Fruit fly (Drosophila melanogaster): ENCODE measurements around the gene chas.

DNA sequence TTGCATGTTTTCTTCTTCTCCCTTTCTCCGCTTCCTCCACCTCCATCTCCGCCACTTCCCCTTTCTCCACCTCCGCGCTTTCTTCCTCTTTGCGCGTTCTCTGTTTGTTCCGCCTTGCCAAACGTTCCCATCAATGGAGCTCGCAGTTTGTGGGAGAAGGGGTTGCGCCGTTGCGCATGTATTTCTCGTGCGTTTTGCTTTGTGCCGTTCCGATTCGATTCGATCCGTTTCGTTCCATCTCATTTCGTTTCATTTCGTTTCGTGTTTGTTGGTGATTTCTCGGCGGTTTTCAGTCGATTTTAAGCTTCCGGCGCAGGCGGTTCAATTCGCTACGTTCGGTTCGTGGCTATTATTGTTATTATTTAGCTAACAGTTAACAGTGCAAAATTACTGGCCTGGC, 24.4 kb upstream of the chas start:
- no peak for TF ChIP-seq CG15696 (tag; optimal IDR thresholded peaks at IDR 0.05)
- TF ChIP-seq dmrt11E (tag; optimal IDR thresholded peaks at IDR 0.05), result no peak
- no peak for TF ChIP-seq CG8359 (GFP tag; optimal IDR thresholded peaks at IDR 0.05; ENCODE audit: borderline replicate concordance)
- peak; percentile 20 for TF ChIP-seq CG12659 (GFP tag; optimal IDR thresholded peaks at IDR 0.05)
- no peak for TF ChIP-seq gro (GFP tag; optimal IDR thresholded peaks at IDR 0.05)
- peak; percentile 1 for TF ChIP-seq gcm (GFP tag; optimal IDR thresholded peaks at IDR 0.05)
- TF ChIP-seq bsh (GFP tag; optimal IDR thresholded peaks at IDR 0.05), result no peak
- no peak for TF ChIP-seq Side (GFP tag; optimal IDR thresholded peaks at IDR 0.05)
- no peak for TF ChIP-seq gcm2 (GFP tag; optimal IDR thresholded peaks at IDR 0.05)
- no peak for TF ChIP-seq CG14710 (tag; optimal IDR thresholded peaks at IDR 0.05)
- TF ChIP-seq Fer2 (tag; optimal IDR thresholded peaks at IDR 0.05), result no peak
- no peak for TF ChIP-seq knrl (GFP tag; IDR thresholded peaks at IDR 0.05; ENCODE audit: partially characterized antibody)
- no peak for TF ChIP-seq Sox102F (GFP tag; optimal IDR thresholded peaks at IDR 0.05)
- TF ChIP-seq CG11504 (tag; optimal IDR thresholded peaks at IDR 0.05), result no peak

All from whole organism, embryonic.